Worm (Caenorhabditis elegans): ENCODE results near the gene C17F4.7.

DNA sequence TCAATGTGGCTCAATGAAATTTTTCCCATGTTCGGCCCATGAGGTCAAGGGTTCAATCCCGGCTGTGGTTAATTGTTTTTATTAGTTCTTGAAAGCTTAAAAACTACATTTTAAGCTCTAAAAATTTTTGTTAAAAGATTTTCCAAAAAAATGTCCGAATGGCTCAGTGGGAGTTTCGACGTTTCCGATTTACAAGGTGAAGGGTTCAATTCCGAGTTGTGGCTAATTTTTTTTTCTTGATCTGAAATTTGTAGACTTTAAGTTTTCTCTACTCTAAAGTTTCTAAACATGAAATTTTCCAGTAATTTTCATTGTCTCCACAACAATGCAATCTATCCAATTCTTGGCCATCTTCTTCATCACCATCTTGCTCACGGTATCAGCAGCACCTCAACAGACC, 16.7 kb upstream of the C17F4.7 start, which contains the start of gene F02E11.2:
- no peak for TF ChIP-seq him-1 (tag; optimal IDR thresholded peaks at IDR 0.05)
- TF ChIP-seq W03F9.2 (tag; optimal IDR thresholded peaks at IDR 0.05): no peak
- no peak for TF ChIP-seq dao-5 (tag; optimal IDR thresholded peaks at IDR 0.05)
